Fruit fly (Drosophila melanogaster) whole organism: Measurements from ENCODE around the gene Trax.

Experiments
- CG8478 ChIP-seq: fragments of >200 bp; optimal IDR thresholded peaks from 2 replicates; lab custom pipeline; 2018; ENCODE audit warnings: inconsistent platforms
- Dll ChIP-seq: fragments of >200 bp; optimal IDR thresholded peaks from 2 replicates; lab custom pipeline; 2017
- EcR ChIP-seq, 2 experiments: fragments of >200 bp; optimal IDR thresholded peaks; 2 replicates each; lab custom pipeline; 2017; ENCODE audit warnings: missing biosample characterization in 2 of 2, missing genetic modification characterization in 2 of 2, missing genetic modification reagents in 2 of 2
- pan ChIP-seq: fragments of >200 bp; optimal IDR thresholded peaks from 2 replicates; lab custom pipeline; 2017
- psq ChIP-seq: fragments of >200 bp; optimal IDR thresholded peaks from 2 replicates; lab custom pipeline; 2017
- usp ChIP-seq: fragments of >200 bp; optimal IDR thresholded peaks from 2 replicates; lab custom pipeline; 2017; ENCODE audit warnings: missing biosample characterization, missing genetic modification characterization, mixed read lengths

- TF ChIP-seq Dll (lab: Kevin White, UChicago), result no peak
- no peak for TF ChIP-seq pan
- TF ChIP-seq CG8478 (lab: Kevin White, UChicago), result peak; percentile 60
- TF ChIP-seq psq (lab: Kevin White, UChicago), result no peak
- no peak for TF ChIP-seq usp
- no peak for TF ChIP-seq EcR (GFP tag; optimal IDR thresholded peaks at IDR 0.05; lab: Kevin White, UChicago)
Observed at dm6 chr3R:15356645-15357431, 4.7 kb upstream of the Trax start, which contains the start of the genes Atg4b and Hibch.
